Fruit fly (Drosophila melanogaster) whole organism, embryonic: ENCODE measurements around the gene mahe.

Experiments used
- Atf6 ChIP-seq: fragments of 200-800 bp; sonication (Bioruptor generic); IDR thresholded peaks from 2 replicates; pipeline ENCODE4 v1.3.6; 2022; ENCODE audit warnings: missing biosample characterization, missing genetic modification characterization
- CG10431 ChIP-seq: fragments of 200-800 bp; sonication (Bioruptor generic); optimal IDR thresholded peaks from 3 replicates; lab custom pipeline; 2018; ENCODE audit warnings: missing biosample characterization, mild to moderate bottlenecking, missing genetic modification characterization
- CG11085 ChIP-seq: fragments of 200-800 bp; sonication (Bioruptor generic); IDR thresholded peaks from 2 replicates; pipeline ENCODE4 v1.3.6; 2022; ENCODE audit warnings: missing biosample characterization, missing genetic modification characterization
- CG12659 ChIP-seq: fragments of 200-800 bp; sonication (Bioruptor generic); optimal IDR thresholded peaks from 3 replicates; lab custom pipeline; 2017; ENCODE audit warnings: mild to moderate bottlenecking, missing biosample characterization, missing genetic modification reagents, missing genetic modification characterization
- CG13287 ChIP-seq: fragments of 200-800 bp; sonication (Bioruptor generic); IDR thresholded peaks from 2 replicates; pipeline ENCODE4 v1.3.6; 2022; ENCODE audit warnings: missing biosample characterization, missing genetic modification characterization; ENCODE audit not compliant: partially characterized antibody
- CG13624 ChIP-seq: fragments of 200-800 bp; sonication (Bioruptor generic); optimal IDR thresholded peaks from 2 replicates; lab custom pipeline; 2016; ENCODE audit warnings: missing biosample characterization, missing genetic modification characterization
- CG17359 ChIP-seq: fragments of 200-800 bp; sonication (Bioruptor generic); optimal IDR thresholded peaks from 3 replicates; lab custom pipeline; 2018; ENCODE audit warnings: missing biosample characterization, mild to moderate bottlenecking, missing genetic modification characterization, moderate library complexity
- CG17361 ChIP-seq: fragments of 200-800 bp; sonication (Bioruptor generic); IDR thresholded peaks from 3 replicates; pipeline ENCODE4 v1.3.6; 2022; ENCODE audit warnings: missing biosample characterization, missing genetic modification characterization
- CG18262 ChIP-seq: fragments of 200-800 bp; optimal IDR thresholded peaks from 3 replicates; lab custom pipeline; 2019; ENCODE audit warnings: missing biosample characterization, mild to moderate bottlenecking, missing genetic modification characterization, moderate library complexity
- CG2129 ChIP-seq: fragments of 200-800 bp; sonication (Bioruptor generic); IDR thresholded peaks from 2 replicates; pipeline ENCODE4 v1.3.6; 2022; ENCODE audit warnings: missing biosample characterization, missing genetic modification characterization; ENCODE audit not compliant: partially characterized antibody
- CG2889 ChIP-seq: fragments of 200-800 bp; sonication (Bioruptor generic); IDR thresholded peaks from 3 replicates; pipeline ENCODE4 v1.3.6; 2022; ENCODE audit warnings: missing biosample characterization, missing genetic modification characterization
- CG3065 ChIP-seq: fragments of 200-800 bp; sonication (Bioruptor generic); optimal IDR thresholded peaks from 2 replicates; lab custom pipeline; 2016; ENCODE audit warnings: missing biosample characterization, missing genetic modification characterization
- CG31441 ChIP-seq: fragments of 200-800 bp; sonication (Bioruptor generic); IDR thresholded peaks from 2 replicates; pipeline ENCODE4 v1.3.6; 2022; ENCODE audit warnings: missing biosample characterization, missing genetic modification characterization
- CG43689 ChIP-seq: fragments of 200-800 bp; sonication (Bioruptor generic); IDR thresholded peaks from 2 replicates; pipeline ENCODE4 v1.3.6; 2022; ENCODE audit warnings: missing biosample characterization, missing genetic modification characterization
- CG9215 ChIP-seq: fragments of 200-800 bp; sonication (Bioruptor generic); IDR thresholded peaks from 2 replicates; pipeline ENCODE4 v1.3.6; 2022; ENCODE audit warnings: missing biosample characterization, missing genetic modification characterization
- CoRest ChIP-seq: fragments of 200-800 bp; sonication (Bioruptor generic); optimal IDR thresholded peaks from 3 replicates; lab custom pipeline; 2018; ENCODE audit warnings: missing biosample characterization, mild to moderate bottlenecking, missing genetic modification characterization, moderate library complexity
- CrebB ChIP-seq: fragments of 200-800 bp; sonication (Bioruptor generic); optimal IDR thresholded peaks from 3 replicates; lab custom pipeline; 2018; ENCODE audit warnings: missing biosample characterization, mild to moderate bottlenecking, missing genetic modification characterization
- Dad ChIP-seq: fragments of 200-800 bp; sonication (Bioruptor generic); optimal IDR thresholded peaks from 3 replicates; lab custom pipeline; 2016; ENCODE audit warnings: missing biosample characterization, missing genetic modification characterization
- Deaf1 ChIP-seq: fragments of 200-800 bp; optimal IDR thresholded peaks from 3 replicates; lab custom pipeline; 2019; ENCODE audit warnings: missing biosample characterization, mild to moderate bottlenecking, missing genetic modification characterization, moderate library complexity
- Doc3 ChIP-seq: fragments of 200-800 bp; sonication (Bioruptor generic); IDR thresholded peaks from 3 replicates; pipeline ENCODE4 v1.3.6; 2022; ENCODE audit warnings: missing biosample characterization, missing genetic modification characterization; ENCODE audit not compliant: partially characterized antibody
- Eip74EF ChIP-seq, 2 experiments: fragments of 200-800 bp in 1 of 2; fragments of >200 bp in 1 of 2; sonication (Bioruptor generic) in 1 of 2; optimal IDR thresholded peaks; 2 replicates each; lab custom pipeline; 2017 to 2019; ENCODE audit warnings: missing biosample characterization in 2 of 2, missing genetic modification characterization in 2 of 2, mild to moderate bottlenecking in 1 of 2, moderate library complexity in 1 of 2
- Elba2 ChIP-seq: fragments of 200-800 bp; sonication (Bioruptor generic); optimal IDR thresholded peaks from 3 replicates; lab custom pipeline; 2016; ENCODE audit warnings: missing biosample characterization, missing genetic modification characterization
- Gsc ChIP-seq: fragments of 200-800 bp; sonication (Bioruptor generic); IDR thresholded peaks from 2 replicates; pipeline ENCODE4 v1.3.6; 2022; ENCODE audit warnings: missing biosample characterization, missing genetic modification characterization
- HHEX ChIP-seq: fragments of 200-800 bp; sonication (Bioruptor generic); optimal IDR thresholded peaks from 3 replicates; lab custom pipeline; 2017; ENCODE audit warnings: missing biosample characterization, mild to moderate bottlenecking, missing genetic modification characterization, missing genetic modification reagents
- Hmr ChIP-seq: fragments of 200-800 bp; sonication (Bioruptor generic); optimal IDR thresholded peaks from 3 replicates; lab custom pipeline; 2017; ENCODE audit warnings: mild to moderate bottlenecking, missing biosample characterization, missing genetic modification reagents, missing genetic modification characterization
- Jarid2 ChIP-seq: fragments of 200-800 bp; sonication (Bioruptor generic); optimal IDR thresholded peaks from 3 replicates; lab custom pipeline; 2017; ENCODE audit warnings: mild to moderate bottlenecking, missing biosample characterization, missing genetic modification reagents, missing genetic modification characterization
- Lim3 ChIP-seq: fragments of 200-800 bp; sonication (Bioruptor generic); IDR thresholded peaks from 2 replicates; pipeline ENCODE4 v1.3.6; 2022; ENCODE audit warnings: missing biosample characterization, missing genetic modification characterization
- Oli ChIP-seq: fragments of 200-800 bp; sonication (Bioruptor generic); optimal IDR thresholded peaks from 2 replicates; lab custom pipeline; 2018; ENCODE audit warnings: missing biosample characterization, mild to moderate bottlenecking, missing genetic modification characterization, moderate library complexity
- Opbp ChIP-seq: fragments of 200-800 bp; sonication (Bioruptor generic); IDR thresholded peaks from 3 replicates; pipeline ENCODE4 v1.3.6; 2022; ENCODE audit warnings: missing biosample characterization, missing genetic modification characterization; ENCODE audit not compliant: partially characterized antibody
- Pdp1 ChIP-seq, 2 experiments: fragments of 200-800 bp; sonication (Bioruptor generic); optimal IDR thresholded peaks; 3 replicates each; lab custom pipeline; 2016; ENCODE audit warnings: missing biosample characterization in 2 of 2, missing genetic modification characterization in 2 of 2, mild to moderate bottlenecking in 1 of 2, moderate library complexity in 1 of 2
- Poxn ChIP-seq: fragments of 200-800 bp; sonication (Bioruptor generic); IDR thresholded peaks from 2 replicates; pipeline ENCODE4 v1.3.6; 2022; ENCODE audit warnings: missing biosample characterization, missing genetic modification characterization
- Scr ChIP-seq: fragments of 200-800 bp; sonication (Bioruptor generic); IDR thresholded peaks from 2 replicates; pipeline ENCODE4 v1.3.6; 2022; ENCODE audit warnings: missing biosample characterization, missing genetic modification characterization; ENCODE audit not compliant: partially characterized antibody
- Sin3A ChIP-seq: fragments of >200 bp; optimal IDR thresholded peaks from 2 replicates; lab custom pipeline; 2018
- Vsx1 ChIP-seq: fragments of 200-800 bp; sonication (Bioruptor generic); optimal IDR thresholded peaks from 2 replicates; lab custom pipeline; 2017; ENCODE audit warnings: missing biosample characterization, mild to moderate bottlenecking, missing genetic modification characterization, missing genetic modification reagents
- amos ChIP-seq: fragments of 200-800 bp; sonication (Bioruptor generic); IDR thresholded peaks from 2 replicates; pipeline ENCODE4 v1.3.6; 2022; ENCODE audit warnings: missing biosample characterization, missing genetic modification characterization; ENCODE audit not compliant: partially characterized antibody
- aop ChIP-seq: fragments of 200-800 bp; sonication (Bioruptor generic); IDR thresholded peaks from 2 replicates; pipeline ENCODE4 v1.3.6; 2022; ENCODE audit warnings: missing biosample characterization, missing genetic modification characterization
- ap ChIP-seq: fragments of 200-800 bp; sonication (Bioruptor generic); IDR thresholded peaks from 2 replicates; pipeline ENCODE4 v1.3.6; 2022; ENCODE audit warnings: missing biosample characterization, missing genetic modification characterization
- chm ChIP-seq: fragments of 200-800 bp; sonication (Bioruptor generic); IDR thresholded peaks from 2 replicates; pipeline ENCODE4 v1.3.6; 2022; ENCODE audit warnings: missing biosample characterization, missing genetic modification characterization
- fd102C ChIP-seq: fragments of 200-800 bp; sonication (Bioruptor generic); optimal IDR thresholded peaks from 2 replicates; lab custom pipeline; 2018; ENCODE audit warnings: missing biosample characterization, mild to moderate bottlenecking, missing genetic modification characterization, moderate library complexity
- fd3F ChIP-seq: fragments of 200-800 bp; sonication (Bioruptor generic); optimal IDR thresholded peaks from 2 replicates; lab custom pipeline; 2018; ENCODE audit warnings: missing biosample characterization, mild to moderate bottlenecking, missing genetic modification characterization, moderate library complexity
- fd64A ChIP-seq: fragments of 200-800 bp; sonication (Bioruptor generic); optimal IDR thresholded peaks from 3 replicates; lab custom pipeline; 2018; ENCODE audit warnings: missing biosample characterization, mild to moderate bottlenecking, missing genetic modification characterization
- fru ChIP-seq: fragments of >200 bp; optimal IDR thresholded peaks from 2 replicates; lab custom pipeline; 2017
- lola ChIP-seq, 3 experiments: fragments of >200 bp in 2 of 3; fragments of 200-800 bp in 1 of 3; sonication (Bioruptor generic) in 1 of 3; optimal IDR thresholded peaks; 2 replicates each; lab custom pipeline; 2017 to 2019; ENCODE audit warnings: missing biosample characterization in 3 of 3, missing genetic modification characterization in 3 of 3, mild to moderate bottlenecking in 1 of 3, moderate library complexity in 1 of 3
- mam ChIP-seq: fragments of 200-800 bp; sonication (Bioruptor generic); optimal IDR thresholded peaks from 3 replicates; lab custom pipeline; 2016; ENCODE audit warnings: missing biosample characterization, missing genetic modification characterization
- oc ChIP-seq: fragments of 200-800 bp; sonication (Bioruptor generic); optimal IDR thresholded peaks from 2 replicates; lab custom pipeline; 2018; ENCODE audit warnings: missing biosample characterization, mild to moderate bottlenecking, missing genetic modification characterization, moderate library complexity
- onecut ChIP-seq: fragments of 200-800 bp; sonication (Bioruptor generic); IDR thresholded peaks from 2 replicates; pipeline ENCODE4 v1.3.6; 2022; ENCODE audit warnings: missing biosample characterization, missing genetic modification characterization
- prd ChIP-seq, 3 experiments: fragments of >200 bp in 2 of 3; fragments of 200-800 bp in 1 of 3; sonication (Bioruptor generic) in 1 of 3; optimal IDR thresholded peaks in 2 of 3; IDR thresholded peaks in 1 of 3; 2 replicates in 2 of 3; 3 replicates in 1 of 3; pipeline versions ENCODE4 v1.3.6 to Lab custom; 2017 to 2022; ENCODE audit warnings: missing biosample characterization in 1 of 3, missing genetic modification characterization in 1 of 3
- repo ChIP-seq: fragments of 200-800 bp; sonication (Bioruptor generic); optimal IDR thresholded peaks from 2 replicates; lab custom pipeline; 2016; ENCODE audit warnings: missing biosample characterization, missing genetic modification characterization
- sr ChIP-seq: fragments of 200-800 bp; sonication (Bioruptor generic); IDR thresholded peaks from 3 replicates; pipeline ENCODE4 v1.3.6; 2022; ENCODE audit warnings: missing biosample characterization, missing genetic modification characterization
- tap ChIP-seq: fragments of 200-800 bp; optimal IDR thresholded peaks from 3 replicates; lab custom pipeline; 2019; ENCODE audit warnings: missing biosample characterization, mild to moderate bottlenecking, missing genetic modification characterization, moderate library complexity

The mahe gene

DNA sequence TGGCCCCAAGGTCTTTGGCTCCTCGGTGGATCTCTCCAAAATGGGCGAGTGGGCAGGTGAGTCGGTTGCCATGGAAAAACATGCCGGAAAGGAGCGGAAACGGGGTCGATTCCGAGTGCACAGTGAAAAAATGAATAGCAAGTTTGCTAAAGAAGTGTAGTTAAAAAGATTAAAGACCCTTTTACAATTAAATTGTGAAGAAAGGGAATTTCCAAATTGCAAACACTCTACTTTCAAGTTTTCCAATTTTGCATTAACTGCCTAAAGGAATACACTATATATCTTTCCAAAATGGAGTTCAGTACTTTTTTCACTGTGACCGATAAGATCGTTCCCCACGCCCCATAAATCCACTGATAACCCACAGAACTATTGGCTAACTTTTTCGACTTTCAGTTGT is 21.7 kb downstream of the mahe start (continued):
- TF ChIP-seq CG2129 (GFP tag; lab: Robert Waterston, UW) (no peak), sr (GFP tag; lab: Robert Waterston, UW) (no peak), tap (peak; percentile 7), Deaf1 (tag; lab: Kevin White, UChicago) (no peak), Gsc (GFP tag; lab: Robert Waterston, UW) (no peak), fd64A (GFP tag; lab: Kevin White, UChicago) (no peak), CG10431 (GFP tag; lab: Kevin White, UChicago) (no peak), fru (no peak), CG17359 (tag; lab: Kevin White, UChicago) (peak; percentile 17), aop (GFP tag; lab: Robert Waterston, UW) (no peak), chm (GFP tag; lab: Robert Waterston, UW) (0 out of 2 replicates have a peak, but pooled peaks have one; percentile 51), CG2889 (GFP tag; lab: Robert Waterston, UW) (no peak), Eip74EF (GFP tag; optimal IDR thresholded peaks at IDR 0.05; lab: Kevin White, UChicago) (no peak), Doc3 (no peak), lola (GFP tag; optimal IDR thresholded peaks at IDR 0.05; lab: Kevin White, UChicago) (no peak), CrebB (tag; lab: Kevin White, UChicago) (no peak), prd (optimal IDR thresholded peaks at IDR 0.05; lab: Kevin White, UChicago) (no peak), prd (GFP tag; IDR thresholded peaks at IDR 0.05; lab: Robert Waterston, UW) (peak; percentile 56), CG11085 (GFP tag; lab: Robert Waterston, UW) (no peak), Hmr (GFP tag; lab: Kevin White, UChicago) (no peak), Oli (tag; lab: Kevin White, UChicago) (no peak), CG13287 (no peak), Poxn (GFP tag; lab: Robert Waterston, UW) (no peak), CG18262 (tag; lab: Kevin White, UChicago) (peak; percentile 23), Jarid2 (no peak), Atf6 (no peak), CG31441 (GFP tag; lab: Robert Waterston, UW) (no peak), repo (GFP tag; lab: Kevin White, UChicago) (no peak), Vsx1 (GFP tag; lab: Kevin White, UChicago) (no peak), oc (no peak), CG3065 (GFP tag; lab: Kevin White, UChicago) (no peak), Opbp (GFP tag; lab: Robert Waterston, UW) (no peak), CG9215 (GFP tag; lab: Robert Waterston, UW) (no peak), Scr (GFP tag; lab: Robert Waterston, UW) (no peak), ap (GFP tag; lab: Robert Waterston, UW) (no peak), Dad (GFP tag; lab: Kevin White, UChicago) (no peak), fd102C (GFP tag; lab: Kevin White, UChicago) (no peak), mam (GFP tag; lab: Kevin White, UChicago) (no peak), onecut (GFP tag; lab: Robert Waterston, UW) (0 out of 2 replicates have a peak, but pooled peaks have one; percentile 15), CG43689 (no peak), amos (GFP tag; lab: Robert Waterston, UW) (no peak), CG13624 (no peak), CoRest (tag; lab: Kevin White, UChicago) (peak; percentile 29), Sin3A (lab: Kevin White, UChicago) (no peak), CG17361 (no peak), Pdp1 (GFP tag; optimal IDR thresholded peaks at IDR 0.05; lab: Kevin White, UChicago) (peak in 1 of 2 experiments; percentile 9), HHEX (GFP tag; lab: Kevin White, UChicago) (peak; percentile 22), Elba2 (GFP tag; lab: Kevin White, UChicago) (no peak), CG12659 (GFP tag; lab: Kevin White, UChicago) (peak; percentile 24), fd3F (no peak), Lim3 (no peak)
